Worm (Caenorhabditis elegans): Measurements from ENCODE around the gene cnc-5.

Gene cnc-5

DNA sequence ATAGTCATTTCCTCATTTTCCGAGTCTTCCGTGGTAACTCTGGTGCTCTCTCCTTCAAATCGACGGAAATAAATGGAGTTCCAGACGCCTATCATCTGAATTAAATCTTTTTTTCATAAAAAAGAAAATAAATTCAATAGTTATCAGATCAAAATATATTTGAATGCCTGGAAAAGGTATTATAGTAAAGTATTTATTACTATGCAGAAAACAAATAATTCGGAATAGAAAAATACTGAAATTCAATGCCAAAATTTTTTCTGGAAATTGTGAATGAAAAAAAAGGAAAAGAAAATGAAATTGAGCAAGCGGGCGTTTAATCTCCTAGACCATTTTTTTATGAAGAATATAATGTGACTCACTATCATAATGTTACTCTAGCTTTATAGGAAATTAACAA lies 46.3 kb downstream of the cnc-5 start, which contains the start of gene C38C3.6 (continued):
- no peak for TF ChIP-seq hrde-1 (tag; optimal IDR thresholded peaks at IDR 0.05; ENCODE audit: borderline replicate concordance)

DNA sequence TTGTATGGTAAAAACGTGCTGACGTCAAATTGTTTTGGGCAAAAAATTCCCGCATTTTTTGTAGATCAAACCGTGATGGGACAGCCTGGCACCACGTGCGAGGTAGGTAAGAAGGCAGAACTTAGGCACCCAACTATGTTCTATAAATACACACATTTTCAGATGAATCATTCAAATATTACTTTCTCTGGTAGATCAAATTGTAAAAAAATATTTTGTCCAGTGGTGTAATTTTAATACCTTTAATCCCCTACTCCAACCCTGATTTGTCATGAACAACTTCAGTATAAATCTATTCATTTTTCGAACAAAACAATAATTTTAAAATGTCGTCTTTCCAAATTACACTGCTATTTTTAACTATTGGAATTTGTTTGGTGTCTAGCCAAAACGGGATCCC lies 49.3 kb downstream of the cnc-5 start, which contains the start of gene spig-7:
TSS of gene spig-7 (plus strand) at position 301 of the 400 bp plus-strand sequence.
- TF ChIP-seq egrh-3 (GFP tag; IDR thresholded peaks at IDR 0.05): no peak

DNA sequence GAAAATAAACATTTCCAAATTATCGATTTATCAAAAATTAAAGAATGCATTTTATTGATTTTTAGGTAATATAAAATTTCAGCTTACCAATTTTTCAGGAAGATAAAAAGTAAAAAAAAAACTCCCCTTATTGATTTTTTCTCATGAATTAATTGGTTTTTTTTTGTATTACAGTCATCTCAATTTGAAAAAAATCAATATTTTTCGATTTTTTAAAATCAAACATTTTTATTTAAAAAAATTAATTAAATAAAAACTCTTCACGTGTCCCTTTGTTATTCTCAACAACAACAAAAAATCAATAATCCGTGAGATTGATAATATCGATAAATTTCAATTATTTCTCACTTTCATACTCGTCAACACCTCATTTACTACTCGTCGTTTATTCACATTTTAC lies 50.2 kb downstream of the cnc-5 start, which contains the start of gene C38C3.3:
TSS of gene C38C3.3 (plus strand) at position 301 of the 400 bp plus-strand sequence.
- TF ChIP-seq tbx-9 (tag; optimal IDR thresholded peaks at IDR 0.05; ENCODE audit: borderline replicate concordance) (no peak), lsy-27 (tag; optimal IDR thresholded peaks at IDR 0.05; ENCODE audit: borderline replicate concordance, insufficient read depth) (no peak)

All from whole organism, young adult.